Worm (Caenorhabditis elegans): ENCODE data around the gene fbxa-82.

fbxa-82 gene

ce11 chrV:15023544-15023943 lies 28.8 kb downstream of the fbxa-82 start, which contains the start of gene F14H8.4:
Gene F14H8.4, plus strand, starts transcription at chrV:15023844.
- TF ChIP-seq unc-62 (GFP tag; optimal IDR thresholded peaks at IDR 0.05) (no peak), sem-2 (GFP tag; optimal IDR thresholded peaks at IDR 0.05) (no peak), hlh-1 (tag; optimal IDR thresholded peaks at IDR 0.05) (no peak), mep-1 (tag; optimal IDR thresholded peaks at IDR 0.05) (no peak), M03D4.4 (tag; optimal IDR thresholded peaks at IDR 0.05) (no peak), elt-3 (tag; optimal IDR thresholded peaks at IDR 0.05) (no peak), zip-8 (tag; optimal IDR thresholded peaks at IDR 0.05) (no peak), lin-13 (tag; optimal IDR thresholded peaks at IDR 0.05) (no peak), snpc-4 (tag; optimal IDR thresholded peaks at IDR 0.05) (no peak), cnd-1 (tag; optimal IDR thresholded peaks at IDR 0.05) (no peak), lsy-2 (tag; optimal IDR thresholded peaks at IDR 0.05) (no peak), ztf-11 (tag; optimal IDR thresholded peaks at IDR 0.05) (no peak), ceh-43 (GFP tag; optimal IDR thresholded peaks at IDR 0.05) (no peak), ceh-39 (tag; optimal IDR thresholded peaks at IDR 0.05) (no peak), nhr-76 (tag; optimal IDR thresholded peaks at IDR 0.05) (no peak), nhr-2 (tag; optimal IDR thresholded peaks at IDR 0.05) (no peak), unc-120 (tag; optimal IDR thresholded peaks at IDR 0.05; ENCODE audit: poor library complexity, severe bottlenecking) (no peak)

- TF ChIP-seq unc-120 (tag; optimal IDR thresholded peaks at IDR 0.05; ENCODE audit: poor library complexity, severe bottlenecking): no peak
- TF ChIP-seq ces-1 (GFP tag; optimal IDR thresholded peaks at IDR 0.05): no peak
- no peak for TF ChIP-seq nhr-28 (tag; optimal IDR thresholded peaks at IDR 0.05)
- no peak for TF ChIP-seq unc-39 (tag; optimal IDR thresholded peaks at IDR 0.05)
- TF ChIP-seq nhr-76 (tag; optimal IDR thresholded peaks at IDR 0.05): no peak
- no peak for TF ChIP-seq unc-62 (GFP tag; optimal IDR thresholded peaks at IDR 0.05)
- no peak for TF ChIP-seq pha-4 (tag; optimal IDR thresholded peaks at IDR 0.05)
Observed at ce11 chrV:15020732-15021131, 31.6 kb downstream of the fbxa-82 start, which contains the start of gene F14H8.5. Gene F14H8.5, plus strand, starts transcription at chrV:15021032.

ce11 chrV:15020229-15020628 lies 32.1 kb downstream of the fbxa-82 start, which contains the start of gene F14H8.2:
Gene F14H8.2, minus strand, starts transcription at chrV:15020329.
- TF ChIP-seq nhr-237 (tag; optimal IDR thresholded peaks at IDR 0.05) (no peak), pha-4 (tag; optimal IDR thresholded peaks at IDR 0.05) (no peak), blmp-1 (tag; optimal IDR thresholded peaks at IDR 0.05) (no peak), unc-39 (tag; optimal IDR thresholded peaks at IDR 0.05) (no peak), cnd-1 (tag; optimal IDR thresholded peaks at IDR 0.05) (no peak), sem-2 (GFP tag; optimal IDR thresholded peaks at IDR 0.05) (no peak), nhr-76 (tag; optimal IDR thresholded peaks at IDR 0.05) (no peak), tbx-8 (GFP tag; optimal IDR thresholded peaks at IDR 0.05) (no peak), flh-1 (GFP tag; optimal IDR thresholded peaks at IDR 0.05) (no peak), ceh-83 (GFP tag; optimal IDR thresholded peaks at IDR 0.05) (no peak), hlh-1 (tag; optimal IDR thresholded peaks at IDR 0.05) (no peak), nhr-2 (tag; optimal IDR thresholded peaks at IDR 0.05) (no peak), ces-1 (GFP tag; optimal IDR thresholded peaks at IDR 0.05) (no peak), mab-5 (tag; optimal IDR thresholded peaks at IDR 0.05) (no peak), zip-8 (tag; optimal IDR thresholded peaks at IDR 0.05) (no peak), drap-1 (GFP tag; optimal IDR thresholded peaks at IDR 0.05) (no peak), snpc-4 (tag; optimal IDR thresholded peaks at IDR 0.05) (no peak), nhr-28 (tag; optimal IDR thresholded peaks at IDR 0.05) (no peak)

- no peak for TF ChIP-seq lin-13 (tag; optimal IDR thresholded peaks at IDR 0.05)
- TF ChIP-seq snpc-4 (tag; optimal IDR thresholded peaks at IDR 0.05): no peak
- no peak for TF ChIP-seq tbx-8 (GFP tag; optimal IDR thresholded peaks at IDR 0.05)
- TF ChIP-seq ztf-11 (tag; optimal IDR thresholded peaks at IDR 0.05): no peak
- TF ChIP-seq nhr-76 (tag; optimal IDR thresholded peaks at IDR 0.05): no peak
- TF ChIP-seq pha-4 (tag; optimal IDR thresholded peaks at IDR 0.05): no peak
- no peak for TF ChIP-seq unc-39 (tag; optimal IDR thresholded peaks at IDR 0.05)
- no peak for TF ChIP-seq flh-1 (GFP tag; optimal IDR thresholded peaks at IDR 0.05)
- TF ChIP-seq nhr-237 (tag; optimal IDR thresholded peaks at IDR 0.05): no peak
- TF ChIP-seq ces-1 (GFP tag; optimal IDR thresholded peaks at IDR 0.05): no peak
- no peak for TF ChIP-seq mab-5 (tag; optimal IDR thresholded peaks at IDR 0.05)
- TF ChIP-seq elt-3 (tag; optimal IDR thresholded peaks at IDR 0.05): no peak
- no peak for TF ChIP-seq nhr-12 (tag; optimal IDR thresholded peaks at IDR 0.05)
- TF ChIP-seq M03D4.4 (tag; optimal IDR thresholded peaks at IDR 0.05): no peak
- no peak for TF ChIP-seq sem-2 (GFP tag; optimal IDR thresholded peaks at IDR 0.05)
- TF ChIP-seq zip-8 (tag; optimal IDR thresholded peaks at IDR 0.05): no peak
- TF ChIP-seq drap-1 (GFP tag; optimal IDR thresholded peaks at IDR 0.05): no peak
- TF ChIP-seq ceh-39 (tag; optimal IDR thresholded peaks at IDR 0.05): no peak
Observed at ce11 chrV:15016795-15017429, 35.4 kb downstream of the fbxa-82 start.

ce11 chrV:15015799-15016198 lies 36.5 kb downstream of the fbxa-82 start:
- TF ChIP-seq ces-1 (GFP tag; optimal IDR thresholded peaks at IDR 0.05) (no peak), unc-120 (tag; optimal IDR thresholded peaks at IDR 0.05; ENCODE audit: poor library complexity, severe bottlenecking) (peak; percentile 6), drap-1 (GFP tag; optimal IDR thresholded peaks at IDR 0.05) (no peak), ceh-43 (GFP tag; optimal IDR thresholded peaks at IDR 0.05) (no peak), flh-1 (GFP tag; optimal IDR thresholded peaks at IDR 0.05) (no peak), pha-4 (tag; optimal IDR thresholded peaks at IDR 0.05) (no peak), unc-39 (tag; optimal IDR thresholded peaks at IDR 0.05) (no peak)

Measured in whole organism, mixed stage, embryonic.